Worm (Caenorhabditis elegans): ENCODE measurements around the gene lec-2.

lec-2 gene

ce11 chrII:9982437-9982836 is 33.5 kb downstream of the lec-2 start:
- TF ChIP-seq unc-62 (GFP tag; optimal IDR thresholded peaks at IDR 0.05 in 1 of 2) (no peak), unc-62 (tag; optimal IDR thresholded peaks at IDR 0.05) (no peak), ztf-7 (tag; optimal IDR thresholded peaks at IDR 0.05) (no peak), tag-97 (GFP tag; IDR thresholded peaks at IDR 0.05) (no peak), zip-2 (tag; optimal IDR thresholded peaks at IDR 0.05) (no peak), T26A8.4 (GFP tag; IDR thresholded peaks at IDR 0.05) (no peak), F10B5.3 (tag; optimal IDR thresholded peaks at IDR 0.05) (no peak), cey-2 (tag; optimal IDR thresholded peaks at IDR 0.05; ENCODE audit: borderline replicate concordance, insufficient read depth) (no peak), nhr-25 (tag; optimal IDR thresholded peaks at IDR 0.05; ENCODE audit: borderline replicate concordance, insufficient read depth) (no peak)

- no peak for TF ChIP-seq mes-2 (tag; optimal IDR thresholded peaks at IDR 0.05; ENCODE audit: poor library complexity, severe bottlenecking)
- no peak for TF ChIP-seq hif-1 (tag; optimal IDR thresholded peaks at IDR 0.05)
- TF ChIP-seq unc-39 (tag; optimal IDR thresholded peaks at IDR 0.05), result no peak
- no peak for TF ChIP-seq nhr-28 (tag; optimal IDR thresholded peaks at IDR 0.05)
- no peak for TF ChIP-seq ceh-62 (tag; optimal IDR thresholded peaks at IDR 0.05)
- no peak for TF ChIP-seq attf-4 (tag; optimal IDR thresholded peaks at IDR 0.05)
- no peak for TF ChIP-seq nhr-237 (tag; optimal IDR thresholded peaks at IDR 0.05)
- no peak for TF ChIP-seq snpc-1.2 (GFP tag; IDR thresholded peaks at IDR 0.05)
- no peak for TF ChIP-seq T26A8.4 (GFP tag; IDR thresholded peaks at IDR 0.05)
- TF ChIP-seq zip-2 (tag; optimal IDR thresholded peaks at IDR 0.05), result no peak
- TF ChIP-seq zfp-3 (GFP tag; conservative IDR thresholded peaks at IDR 0.05), result no peak
- no peak for TF ChIP-seq madf-9 (GFP tag; conservative IDR thresholded peaks at IDR 0.05)
- TF ChIP-seq F49E8.2 (tag; optimal IDR thresholded peaks at IDR 0.05; ENCODE audit: borderline replicate concordance), result no peak
- TF ChIP-seq dve-1 (tag; optimal IDR thresholded peaks at IDR 0.05; ENCODE audit: insufficient read depth), result no peak
- TF ChIP-seq ceh-82 (tag; optimal IDR thresholded peaks at IDR 0.05), result no peak
- no peak for TF ChIP-seq gei-8 (GFP tag; optimal IDR thresholded peaks at IDR 0.05)
- TF ChIP-seq nhr-6 (tag; optimal IDR thresholded peaks at IDR 0.05), result no peak
- TF ChIP-seq zag-1 (tag; optimal IDR thresholded peaks at IDR 0.05), result no peak
These were observed 34.2 kb downstream of the lec-2 start, which contains the start of gene sdz-38 for ce11 chrII:9981760-9982159. Gene sdz-38 (minus strand): TSS chrII:9981860.

- TF ChIP-seq madf-9 (GFP tag; conservative IDR thresholded peaks at IDR 0.05), result no peak
These were observed 35.8 kb downstream of the lec-2 start, which contains the start of gene ZK892.6 for ce11 chrII:9980077-9980631. Gene ZK892.6 (minus strand): TSS chrII:9980127.

ce11 chrII:9976405-9976804 is 39.6 kb downstream of the lec-2 start, which contains the start of gene R53.8:
Gene R53.8 (plus strand): TSS chrII:9976705.
- TF ChIP-seq hmg-1.1 (GFP tag; IDR thresholded peaks at IDR 0.05), result no peak
- TF ChIP-seq lsy-2 (tag; optimal IDR thresholded peaks at IDR 0.05), result no peak
- no peak for TF ChIP-seq aly-2 (tag; optimal IDR thresholded peaks at IDR 0.05)
- no peak for TF ChIP-seq F49E8.2 (tag; optimal IDR thresholded peaks at IDR 0.05; ENCODE audit: borderline replicate concordance)
- no peak for TF ChIP-seq nhr-237 (tag; optimal IDR thresholded peaks at IDR 0.05)
- TF ChIP-seq attf-4 (tag; optimal IDR thresholded peaks at IDR 0.05), result no peak
- TF ChIP-seq nhr-41 (GFP tag; IDR thresholded peaks at IDR 0.05), result no peak
- no peak for TF ChIP-seq php-3 (GFP tag; IDR thresholded peaks at IDR 0.05)
- TF ChIP-seq hlh-11 (tag; optimal IDR thresholded peaks at IDR 0.05), result no peak
- no peak for TF ChIP-seq ZK546.5 (tag; optimal IDR thresholded peaks at IDR 0.05)
- no peak for TF ChIP-seq snpc-1.2 (GFP tag; IDR thresholded peaks at IDR 0.05)
- no peak for TF ChIP-seq nhr-11 (tag; optimal IDR thresholded peaks at IDR 0.05)
- no peak for TF ChIP-seq cey-2 (tag; optimal IDR thresholded peaks at IDR 0.05; ENCODE audit: borderline replicate concordance, insufficient read depth)
- no peak for TF ChIP-seq F44E2.7 (GFP tag; IDR thresholded peaks at IDR 0.05)
- no peak for TF ChIP-seq nhr-42 (GFP tag; IDR thresholded peaks at IDR 0.05)
- no peak for TF ChIP-seq unc-62 (GFP tag; optimal IDR thresholded peaks at IDR 0.05 in 1 of 2)
- no peak for TF ChIP-seq unc-62 (tag; optimal IDR thresholded peaks at IDR 0.05)
- TF ChIP-seq lin-13 (GFP tag; optimal IDR thresholded peaks at IDR 0.05), result no peak
- no peak for TF ChIP-seq daf-16 (GFP tag; optimal IDR thresholded peaks at IDR 0.05)
- no peak for TF ChIP-seq daf-16 (tag; optimal IDR thresholded peaks at IDR 0.05)
